Worm (Caenorhabditis elegans) whole organism, young adult: ENCODE results near the gene F55D10.4.

Experiments used
- B0035.1 ChIP-seq: sonication (generic microtip); optimal IDR thresholded peaks from 2 replicates; lab custom pipeline; 2016; ENCODE audit warnings: missing genetic modification characterization, mild to moderate bottlenecking, missing compliant biosample characterization, missing genotype, missing genetic modification reagents
- C06A6.2 ChIP-seq: fragments of 200-800 bp; sonication (Bioruptor generic); conservative IDR thresholded peaks from 2 replicates; pipeline ENCODE4 v1.3.6; 2022; ENCODE audit warnings: missing genetic modification characterization, missing compliant biosample characterization
- C17E4.6 ChIP-seq: fragments of 200-800 bp; sonication (Bioruptor generic); IDR thresholded peaks from 2 replicates; pipeline ENCODE4 v1.3.6; 2022; ENCODE audit warnings: missing genetic modification reagents, missing genetic modification characterization, missing compliant biosample characterization
- F23B12.7 ChIP-seq: sonication (generic microtip); optimal IDR thresholded peaks from 2 replicates; lab custom pipeline; 2017; ENCODE audit warnings: missing genetic modification characterization, mild to moderate bottlenecking, missing compliant biosample characterization, antibody characterized with exemption, moderate library complexity; ENCODE audit not compliant: insufficient read depth
- F33H1.4 ChIP-seq: fragments of 200-800 bp; sonication (Bioruptor generic); IDR thresholded peaks from 2 replicates; pipeline ENCODE4 v1.3.6; 2022; ENCODE audit warnings: missing genetic modification reagents, missing genetic modification characterization, missing compliant biosample characterization
- F55B11.4 ChIP-seq: sonication (generic microtip); optimal IDR thresholded peaks from 2 replicates; lab custom pipeline; 2016; ENCODE audit warnings: missing compliant biosample characterization, missing genetic modification characterization, borderline replicate concordance; ENCODE audit not compliant: insufficient read depth
- Y56A3A.18 ChIP-seq: fragments of 200-800 bp; sonication (Bioruptor generic); IDR thresholded peaks from 2 replicates; pipeline ENCODE4 v1.3.6; 2022; ENCODE audit warnings: missing genetic modification reagents, missing genetic modification characterization, missing compliant biosample characterization
- aptf-3 ChIP-seq: fragments of 200-800 bp; sonication (Bioruptor generic); IDR thresholded peaks from 2 replicates; pipeline ENCODE4 v1.3.6; 2022; ENCODE audit warnings: missing genetic modification characterization, missing compliant biosample characterization
- atf-7 ChIP-seq: sonication (generic microtip); optimal IDR thresholded peaks from 2 replicates; lab custom pipeline; 2017; ENCODE audit warnings: mild to moderate bottlenecking, missing genetic modification characterization, missing compliant biosample characterization
- attf-5 ChIP-seq: fragments of 200-800 bp; sonication (Bioruptor generic); optimal IDR thresholded peaks from 2 replicates; lab custom pipeline; 2018; ENCODE audit warnings: mild to moderate bottlenecking, missing genetic modification characterization, missing compliant biosample characterization
- bed-2 ChIP-seq: fragments of 200-800 bp; sonication (Bioruptor generic); IDR thresholded peaks from 2 replicates; pipeline ENCODE4 v1.3.6; 2022; ENCODE audit warnings: missing genetic modification reagents, missing genetic modification characterization, missing compliant biosample characterization
- ccch-3 ChIP-seq: fragments of 200-800 bp; sonication (Bioruptor generic); optimal IDR thresholded peaks from 2 replicates; lab custom pipeline; 2018; ENCODE audit warnings: mild to moderate bottlenecking, missing genetic modification characterization, missing compliant biosample characterization
- ceh-27 ChIP-seq: fragments of 200-800 bp; sonication (Bioruptor generic); optimal IDR thresholded peaks from 2 replicates; lab custom pipeline; 2018; ENCODE audit warnings: mild to moderate bottlenecking, missing genetic modification characterization, moderate library complexity, missing compliant biosample characterization
- ceh-91 ChIP-seq: fragments of 200-800 bp; sonication (Bioruptor generic); IDR thresholded peaks from 2 replicates; pipeline ENCODE4 v1.3.6; 2022; ENCODE audit warnings: missing genetic modification reagents, missing genetic modification characterization, missing compliant biosample characterization
- die-1 ChIP-seq: sonication (generic microtip); optimal IDR thresholded peaks from 2 replicates; lab custom pipeline; 2016; ENCODE audit warnings: missing genotype, mild to moderate bottlenecking, missing genetic modification characterization, missing compliant biosample characterization
- egrh-3 ChIP-seq: fragments of 200-800 bp; sonication (Bioruptor generic); IDR thresholded peaks from 2 replicates; pipeline ENCODE4 v1.3.6; 2022; ENCODE audit warnings: missing genetic modification reagents, missing genetic modification characterization, missing compliant biosample characterization
- ekl-4 ChIP-seq: fragments of 200-800 bp; sonication (Bioruptor generic); IDR thresholded peaks from 2 replicates; pipeline ENCODE4 v1.3.6; 2022; ENCODE audit warnings: missing genetic modification reagents, missing genetic modification characterization, missing compliant biosample characterization
- ets-4 ChIP-seq: fragments of 200-800 bp; sonication (Bioruptor generic); optimal IDR thresholded peaks from 2 replicates; lab custom pipeline; 2018; ENCODE audit warnings: mild to moderate bottlenecking, missing genetic modification characterization, missing compliant biosample characterization
- fkh-3 ChIP-seq: sonication (generic microtip); optimal IDR thresholded peaks from 2 replicates; lab custom pipeline; 2016; ENCODE audit warnings: mild to moderate bottlenecking, missing genetic modification characterization, missing compliant biosample characterization
- hlh-26 ChIP-seq: fragments of 200-800 bp; sonication (Bioruptor generic); conservative IDR thresholded peaks from 2 replicates; pipeline ENCODE4 v1.3.6; 2022; ENCODE audit warnings: missing genetic modification reagents, missing genetic modification characterization, missing compliant biosample characterization
- hrde-1 ChIP-seq: sonication (generic microtip); optimal IDR thresholded peaks from 2 replicates; lab custom pipeline; 2016; ENCODE audit warnings: missing genetic modification characterization, mild to moderate bottlenecking, missing compliant biosample characterization, moderate library complexity, missing genotype, missing genetic modification reagents, borderline replicate concordance
- lag-1 ChIP-seq: fragments of 200-800 bp; sonication (Bioruptor generic); IDR thresholded peaks from 2 replicates; pipeline ENCODE4 v1.3.6; 2022; ENCODE audit warnings: missing genetic modification reagents, missing genetic modification characterization, missing compliant biosample characterization
- lin-40 ChIP-seq: sonication (generic microtip); optimal IDR thresholded peaks from 2 replicates; lab custom pipeline; 2016; ENCODE audit warnings: missing genetic modification characterization, mild to moderate bottlenecking, missing compliant biosample characterization, missing genotype, missing genetic modification reagents
- lin-54 ChIP-seq: fragments of 200-800 bp; sonication (Bioruptor generic); optimal IDR thresholded peaks from 2 replicates; lab custom pipeline; 2018; ENCODE audit warnings: mild to moderate bottlenecking, missing genetic modification characterization, missing compliant biosample characterization
- lsy-27 ChIP-seq: sonication (generic microtip); optimal IDR thresholded peaks from 2 replicates; lab custom pipeline; 2017; ENCODE audit warnings: missing genetic modification characterization, mild to moderate bottlenecking, missing compliant biosample characterization, antibody characterized with exemption, missing genotype, borderline replicate concordance; ENCODE audit not compliant: insufficient read depth
- mcd-1 ChIP-seq: fragments of 200-800 bp; sonication (Bioruptor generic); IDR thresholded peaks from 2 replicates; pipeline ENCODE4 v1.3.6; 2022; ENCODE audit warnings: missing genetic modification reagents, missing genetic modification characterization, missing compliant biosample characterization
- mel-28 ChIP-seq: sonication (generic microtip); optimal IDR thresholded peaks from 2 replicates; lab custom pipeline; 2016; ENCODE audit warnings: borderline replicate concordance, mild to moderate bottlenecking, missing genetic modification characterization, missing compliant biosample characterization
- mes-4 ChIP-seq: sonication (generic microtip); optimal IDR thresholded peaks from 2 replicates; lab custom pipeline; 2016; ENCODE audit warnings: missing genotype, missing genetic modification characterization, missing compliant biosample characterization
- mxl-1 ChIP-seq: sonication (generic microtip); optimal IDR thresholded peaks from 2 replicates; lab custom pipeline; 2016; ENCODE audit warnings: missing genetic modification characterization, missing compliant biosample characterization
- nfya-2 ChIP-seq: fragments of 200-800 bp; sonication (Bioruptor generic); IDR thresholded peaks from 2 replicates; pipeline ENCODE4 v1.3.6; 2022; ENCODE audit warnings: missing genetic modification reagents, missing genetic modification characterization, missing compliant biosample characterization
- nfyb-1 ChIP-seq: fragments of 200-800 bp; sonication (Bioruptor generic); IDR thresholded peaks from 2 replicates; pipeline ENCODE4 v1.3.6; 2022; ENCODE audit warnings: missing genetic modification reagents, missing genetic modification characterization, missing compliant biosample characterization
- nhr-179 ChIP-seq: sonication (generic microtip); optimal IDR thresholded peaks from 2 replicates; lab custom pipeline; 2016; ENCODE audit warnings: mild to moderate bottlenecking, missing genetic modification characterization, missing compliant biosample characterization
- nhr-80 ChIP-seq: sonication (generic microtip); optimal IDR thresholded peaks from 2 replicates; lab custom pipeline; 2016; ENCODE audit warnings: missing genetic modification characterization, missing compliant biosample characterization
- nhr-90 ChIP-seq: sonication (generic microtip); optimal IDR thresholded peaks from 2 replicates; lab custom pipeline; 2016; ENCODE audit warnings: missing genotype, mild to moderate bottlenecking, missing genetic modification characterization, missing compliant biosample characterization
- pbrm-1 ChIP-seq: fragments of 200-800 bp; sonication (Bioruptor generic); IDR thresholded peaks from 2 replicates; pipeline ENCODE4 v1.3.6; 2022; ENCODE audit warnings: missing genetic modification reagents, missing genetic modification characterization, missing compliant biosample characterization
- pha-4 ChIP-seq: fragments of 150-350 bp; sonication (generic microtip); optimal IDR thresholded peaks from 2 replicates; lab custom pipeline; 2014; ENCODE audit warnings: missing biosample characterization, missing genetic modification reagents, missing genetic modification characterization
- rcor-1 ChIP-seq: fragments of 200-800 bp; sonication (Bioruptor generic); IDR thresholded peaks from 2 replicates; pipeline ENCODE4 v1.3.6; 2022; ENCODE audit warnings: missing genetic modification reagents, missing genetic modification characterization, missing compliant biosample characterization
- snpc-4 ChIP-seq, 5 experiments: fragments of 150-350 bp in 1 of 5; sonication (generic microtip) in 4 of 5; optimal IDR thresholded peaks; 2 replicates each; lab custom pipeline; 2014 to 2018; ENCODE audit warnings: missing genetic modification characterization in 5 of 5, missing biosample characterization in 3 of 5, antibody characterized with exemption in 2 of 5, mild to moderate bottlenecking in 2 of 5, missing compliant biosample characterization in 2 of 5, missing genotype in 2 of 5, moderate library complexity in 2 of 5, missing genetic modification reagents in 1 of 5
- tbp1 ChIP-seq: fragments of 200-800 bp; sonication (Bioruptor generic); optimal IDR thresholded peaks from 2 replicates; lab custom pipeline; 2018; ENCODE audit warnings: mild to moderate bottlenecking, missing genetic modification characterization, missing compliant biosample characterization
- tlf-1 ChIP-seq: fragments of 200-800 bp; sonication (Bioruptor generic); optimal IDR thresholded peaks from 2 replicates; lab custom pipeline; 2018; ENCODE audit warnings: mild to moderate bottlenecking, missing genetic modification characterization, missing compliant biosample characterization
- xnd-1 ChIP-seq: sonication (generic microtip); optimal IDR thresholded peaks from 2 replicates; lab custom pipeline; 2016; ENCODE audit warnings: missing genotype, missing genetic modification reagents, missing genetic modification characterization, missing compliant biosample characterization
- ztf-22 ChIP-seq: fragments of 200-800 bp; sonication (Bioruptor generic); optimal IDR thresholded peaks from 2 replicates; lab custom pipeline; 2018; ENCODE audit warnings: mild to moderate bottlenecking, missing genetic modification characterization, moderate library complexity, missing compliant biosample characterization
- ztf-25 ChIP-seq: fragments of 200-800 bp; sonication (Bioruptor generic); IDR thresholded peaks from 2 replicates; pipeline ENCODE4 v1.3.6; 2022; ENCODE audit warnings: missing genetic modification reagents, missing genetic modification characterization, missing compliant biosample characterization
- ztf-28 ChIP-seq: fragments of 200-800 bp; sonication (Bioruptor generic); IDR thresholded peaks from 2 replicates; pipeline ENCODE4 v1.3.6; 2022; ENCODE audit warnings: missing genetic modification reagents, missing genetic modification characterization, missing compliant biosample characterization

F55D10.4 gene

ce11 chrX:4706755-4707226 is 13.7 kb downstream of the F55D10.4 start, which contains the start of gene dhhc-10 (continued):
- TF ChIP-seq lin-54 (peak; percentile 8), attf-5 (GFP tag; lab: Kevin White, UChicago) (peak; percentile 9), lin-40 (tag; lab: Kevin White, UChicago) (peak; percentile 23), nhr-90 (no peak), ceh-27 (GFP tag; lab: Kevin White, UChicago) (no peak), lag-1 (no peak), pbrm-1 (GFP tag; lab: Robert Waterston, UW) (0 out of 2 replicates have a peak, but pooled peaks have one; percentile 35)

ce11 chrX:4705666-4706065 is 14.8 kb downstream of the F55D10.4 start:
- no peak for TF ChIP-seq mcd-1 (GFP tag; lab: Robert Waterston, UW)
- no peak for TF ChIP-seq lsy-27 (tag; lab: Kevin White, UChicago)
- TF ChIP-seq Y56A3A.18 (GFP tag; lab: Robert Waterston, UW) = no peak
- no peak for TF ChIP-seq tlf-1 (GFP tag; lab: Kevin White, UChicago)
- TF ChIP-seq aptf-3 (GFP tag; lab: Robert Waterston, UW) = no peak
- TF ChIP-seq B0035.1 = no peak
- no peak for TF ChIP-seq mes-4
- no peak for TF ChIP-seq ets-4
- no peak for TF ChIP-seq nhr-80 (tag; lab: Kevin White, UChicago)
- TF ChIP-seq die-1 (tag; lab: Kevin White, UChicago) = no peak
- TF ChIP-seq ztf-28 (GFP tag; lab: Robert Waterston, UW) = no peak
- TF ChIP-seq fkh-3 (tag; lab: Kevin White, UChicago) = no peak
- no peak for TF ChIP-seq ztf-22 (GFP tag; lab: Kevin White, UChicago)
- no peak for TF ChIP-seq mxl-1 (tag; lab: Kevin White, UChicago)

ce11 chrX:4704877-4705276 is 15.6 kb downstream of the F55D10.4 start, which contains the start of gene aqp-8:
aqp-8 (minus strand) TSS chrX:4704977.
- TF ChIP-seq bed-2 (GFP tag; lab: Robert Waterston, UW) (no peak), xnd-1 (tag; lab: Kevin White, UChicago) (no peak), pha-4 (tag; lab: Kevin White, UChicago) (no peak), ekl-4 (no peak), nfyb-1 (GFP tag; lab: Robert Waterston, UW) (no peak), fkh-3 (tag; lab: Kevin White, UChicago) (no peak), F55B11.4 (tag; lab: Kevin White, UChicago) (no peak), rcor-1 (GFP tag; lab: Robert Waterston, UW) (no peak), F33H1.4 (GFP tag; lab: Robert Waterston, UW) (no peak), tlf-1 (GFP tag; lab: Kevin White, UChicago) (no peak)

ce11 chrX:4700083-4700482 is 20.4 kb downstream of the F55D10.4 start:
- TF ChIP-seq snpc-4 (GFP tag; optimal IDR thresholded peaks at IDR 0.05; lab: Kevin White, UChicago) (no peak), snpc-4 (tag; optimal IDR thresholded peaks at IDR 0.05; lab: Kevin White, UChicago) (no peak), ccch-3 (no peak), C06A6.2 (GFP tag; lab: Robert Waterston, UW) (no peak), tlf-1 (GFP tag; lab: Kevin White, UChicago) (no peak), F23B12.7 (tag; lab: Kevin White, UChicago) (no peak), hrde-1 (tag; lab: Kevin White, UChicago) (no peak), ztf-25 (GFP tag; lab: Robert Waterston, UW) (no peak), atf-7 (tag; lab: Kevin White, UChicago) (peak; percentile 31), egrh-3 (GFP tag; lab: Robert Waterston, UW) (no peak), nhr-80 (tag; lab: Kevin White, UChicago) (peak; percentile 98), nhr-179 (no peak), nfya-2 (no peak), tbp1 (no peak), C17E4.6 (no peak), ceh-91 (no peak), pbrm-1 (GFP tag; lab: Robert Waterston, UW) (no peak), hlh-26 (no peak), mel-28 (no peak)
